Worm (Caenorhabditis elegans) whole organism, late embryonic: ENCODE measurements around the gene nhr-31.

ENCODE experiments used
- C08G9.2 ChIP-seq: sonication (generic microtip); optimal IDR thresholded peaks from 2 replicates; lab custom pipeline; 2016; ENCODE audit warnings: mild to moderate bottlenecking, missing genetic modification characterization, moderate library complexity, missing compliant biosample characterization
- C38D4.7 ChIP-seq: fragments of 200-800 bp; sonication (Bioruptor generic); optimal IDR thresholded peaks from 2 replicates; lab custom pipeline; 2018; ENCODE audit warnings: mild to moderate bottlenecking, missing genetic modification characterization, moderate library complexity, missing compliant biosample characterization
- T23F11.4 ChIP-seq: fragments of 200-800 bp; sonication (Bioruptor generic); optimal IDR thresholded peaks from 2 replicates; lab custom pipeline; 2018; ENCODE audit warnings: mild to moderate bottlenecking, missing genetic modification characterization, missing compliant biosample characterization
- ama-1 ChIP-seq: fragments of 150-350 bp; optimal IDR thresholded peaks from 2 replicates; lab custom pipeline; 2014
- ceh-18 ChIP-seq: sonication (generic microtip); optimal IDR thresholded peaks from 2 replicates; lab custom pipeline; 2016; ENCODE audit warnings: missing genetic modification characterization, missing compliant biosample characterization
- ceh-30 ChIP-seq: fragments of 150-350 bp; optimal IDR thresholded peaks from 2 replicates; lab custom pipeline; 2014; ENCODE audit warnings: missing biosample characterization, missing genetic modification characterization
- ceh-34 ChIP-seq: sonication (generic microtip); optimal IDR thresholded peaks from 2 replicates; lab custom pipeline; 2016; ENCODE audit warnings: mild to moderate bottlenecking, missing genetic modification characterization, missing compliant biosample characterization
- ceh-45 ChIP-seq: fragments of 200-800 bp; sonication (Bioruptor generic); IDR thresholded peaks from 2 replicates; pipeline ENCODE4 v1.3.6; 2022; ENCODE audit warnings: missing genetic modification reagents, missing genetic modification characterization, missing compliant biosample characterization
- ceh-6 ChIP-seq: fragments of 200-800 bp; sonication (Bioruptor generic); optimal IDR thresholded peaks from 2 replicates; lab custom pipeline; 2018; ENCODE audit warnings: mild to moderate bottlenecking, missing genetic modification characterization, missing compliant biosample characterization
- ceh-9 ChIP-seq: sonication (generic microtip); optimal IDR thresholded peaks from 2 replicates; lab custom pipeline; 2016; ENCODE audit warnings: mild to moderate bottlenecking, missing genetic modification characterization, inconsistent platforms, missing compliant biosample characterization
- dmd-4 ChIP-seq: sonication (generic microtip); optimal IDR thresholded peaks from 2 replicates; lab custom pipeline; 2016; ENCODE audit warnings: borderline replicate concordance, missing genetic modification characterization, missing compliant biosample characterization
- dve-1 ChIP-seq: sonication (generic microtip); optimal IDR thresholded peaks from 2 replicates; lab custom pipeline; 2017; ENCODE audit warnings: antibody characterized with exemption, mild to moderate bottlenecking, missing genetic modification characterization, missing compliant biosample characterization
- elt-2 ChIP-seq: sonication (generic microtip); optimal IDR thresholded peaks from 2 replicates; lab custom pipeline; 2016; ENCODE audit warnings: missing genetic modification reagents, missing genetic modification characterization, missing compliant biosample characterization
- elt-4 ChIP-seq: sonication (generic microtip); optimal IDR thresholded peaks from 2 replicates; lab custom pipeline; 2016; ENCODE audit warnings: missing genetic modification characterization, missing compliant biosample characterization
- ets-4 ChIP-seq: sonication (generic microtip); optimal IDR thresholded peaks from 2 replicates; lab custom pipeline; 2016; ENCODE audit warnings: missing genetic modification characterization, missing compliant biosample characterization
- fax-1 ChIP-seq: sonication (generic microtip); optimal IDR thresholded peaks from 2 replicates; lab custom pipeline; 2016; ENCODE audit warnings: missing genotype, missing genetic modification characterization, missing compliant biosample characterization
- fkh-6 ChIP-seq: sonication (generic microtip); optimal IDR thresholded peaks from 2 replicates; lab custom pipeline; 2016; ENCODE audit warnings: missing genetic modification characterization, missing compliant biosample characterization
- gmeb-2 ChIP-seq: sonication (generic microtip); optimal IDR thresholded peaks from 2 replicates; lab custom pipeline; 2016; ENCODE audit warnings: missing genetic modification characterization, inconsistent platforms, missing compliant biosample characterization
- hlh-15 ChIP-seq: sonication (generic microtip); optimal IDR thresholded peaks from 2 replicates; lab custom pipeline; 2016; ENCODE audit warnings: missing genetic modification characterization, missing compliant biosample characterization
- hlh-30 ChIP-seq: sonication (generic microtip); optimal IDR thresholded peaks from 2 replicates; lab custom pipeline; 2017; ENCODE audit warnings: antibody characterized with exemption, missing genetic modification characterization, missing compliant biosample characterization; ENCODE audit not compliant: insufficient read depth
- hlh-6 ChIP-seq: sonication (generic microtip); optimal IDR thresholded peaks from 2 replicates; lab custom pipeline; 2016; ENCODE audit warnings: missing genotype, missing genetic modification characterization, missing compliant biosample characterization
- lim-6 ChIP-seq: sonication (generic microtip); optimal IDR thresholded peaks from 2 replicates; lab custom pipeline; 2016; ENCODE audit warnings: missing genetic modification characterization, missing compliant biosample characterization
- lin-11 ChIP-seq: fragments of 200-800 bp; sonication (Bioruptor generic); optimal IDR thresholded peaks from 2 replicates; lab custom pipeline; 2018; ENCODE audit warnings: mild to moderate bottlenecking, missing genetic modification characterization, missing compliant biosample characterization
- madf-2 ChIP-seq: sonication (generic microtip); optimal IDR thresholded peaks from 2 replicates; lab custom pipeline; 2017; ENCODE audit warnings: missing genetic modification characterization, missing compliant biosample characterization
- nhr-232 ChIP-seq: sonication (generic microtip); optimal IDR thresholded peaks from 2 replicates; lab custom pipeline; 2016; ENCODE audit warnings: missing genetic modification characterization, missing compliant biosample characterization
- npax-4 ChIP-seq: sonication (generic microtip); optimal IDR thresholded peaks from 2 replicates; lab custom pipeline; 2016; ENCODE audit warnings: missing genetic modification characterization, missing compliant biosample characterization
- odd-2 ChIP-seq: sonication (generic microtip); optimal IDR thresholded peaks from 2 replicates; lab custom pipeline; 2017; ENCODE audit warnings: antibody characterized with exemption, mild to moderate bottlenecking, missing genetic modification characterization, missing compliant biosample characterization
- pag-3 ChIP-seq: sonication (generic microtip); optimal IDR thresholded peaks from 2 replicates; lab custom pipeline; 2016; ENCODE audit warnings: missing compliant biosample characterization, missing genetic modification characterization, borderline replicate concordance
- pax-1 ChIP-seq: fragments of 150-350 bp; optimal IDR thresholded peaks from 2 replicates; lab custom pipeline; 2014; ENCODE audit warnings: missing biosample characterization, missing genetic modification characterization
- pha-4 ChIP-seq: fragments of 150-350 bp; optimal IDR thresholded peaks from 2 replicates; lab custom pipeline; 2018; ENCODE audit warnings: missing biosample characterization, missing genetic modification reagents, missing genetic modification characterization
- pqm-1 ChIP-seq: sonication (generic microtip); optimal IDR thresholded peaks from 2 replicates; lab custom pipeline; 2016; ENCODE audit warnings: missing genetic modification characterization, missing compliant biosample characterization
- pros-1 ChIP-seq: fragments of 150-350 bp; optimal IDR thresholded peaks from 2 replicates; lab custom pipeline; 2014; ENCODE audit warnings: missing biosample characterization, missing genetic modification reagents, missing genetic modification characterization
- ref-2 ChIP-seq: sonication (generic microtip); optimal IDR thresholded peaks from 2 replicates; lab custom pipeline; 2016; ENCODE audit warnings: missing genetic modification characterization, missing compliant biosample characterization
- sox-4 ChIP-seq: sonication (generic microtip); optimal IDR thresholded peaks from 2 replicates; lab custom pipeline; 2017; ENCODE audit warnings: mild to moderate bottlenecking, missing genetic modification characterization, inconsistent platforms, missing compliant biosample characterization
- syd-9 ChIP-seq: sonication (generic microtip); optimal IDR thresholded peaks from 2 replicates; lab custom pipeline; 2016; ENCODE audit warnings: mild to moderate bottlenecking, missing genetic modification characterization, moderate library complexity, missing compliant biosample characterization
- tbx-7 ChIP-seq: sonication (generic microtip); optimal IDR thresholded peaks from 2 replicates; lab custom pipeline; 2016; ENCODE audit warnings: missing genotype, missing genetic modification characterization, missing compliant biosample characterization
- ttx-3 ChIP-seq: sonication (generic microtip); optimal IDR thresholded peaks from 2 replicates; lab custom pipeline; 2016; ENCODE audit warnings: missing genetic modification reagents, missing genetic modification characterization, missing compliant biosample characterization
- unc-55 ChIP-seq: sonication (generic microtip); optimal IDR thresholded peaks from 2 replicates; lab custom pipeline; 2017; ENCODE audit warnings: missing biosample characterization, missing genetic modification reagents, missing genetic modification characterization
- unc-86 ChIP-seq: sonication (generic microtip); optimal IDR thresholded peaks from 2 replicates; lab custom pipeline; 2016; ENCODE audit warnings: missing genetic modification characterization, missing compliant biosample characterization
- zip-5 ChIP-seq: sonication (generic microtip); optimal IDR thresholded peaks from 2 replicates; lab custom pipeline; 2016; ENCODE audit warnings: missing genetic modification characterization, missing compliant biosample characterization

nhr-31 gene

DNA sequence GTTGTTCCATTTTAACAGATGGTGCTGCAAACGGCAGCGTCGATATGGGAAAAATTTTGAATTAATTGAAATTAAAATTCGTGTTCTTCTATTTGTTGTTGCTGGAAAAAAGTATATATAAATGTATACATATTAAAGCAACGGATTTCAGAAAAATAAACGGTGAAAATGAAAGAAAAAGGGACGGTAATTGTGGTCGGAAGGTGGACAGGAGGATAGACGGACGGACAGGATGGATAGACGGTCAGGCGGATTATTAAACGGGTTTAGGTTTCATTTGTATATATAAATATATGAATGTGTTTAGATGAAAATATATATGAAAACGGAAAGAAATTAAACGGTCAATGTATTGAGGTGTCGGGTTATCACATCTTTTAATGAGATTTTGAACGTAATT, at the start of gene nhr-31:
Gene nhr-31, minus strand, starts transcription at position 101 of the 400 bp plus-strand sequence.
- TF ChIP-seq unc-86 (no peak), lin-11 (tag; lab: Kevin White, UChicago) (no peak), C08G9.2 (no peak), nhr-232 (no peak), ttx-3 (no peak), madf-2 (tag; lab: Kevin White, UChicago) (no peak), pag-3 (tag; lab: Kevin White, UChicago) (no peak), dmd-4 (tag; lab: Kevin White, UChicago) (no peak), syd-9 (tag; lab: Kevin White, UChicago) (no peak), dve-1 (no peak), gmeb-2 (no peak), ceh-18 (no peak), hlh-30 (tag; lab: Kevin White, UChicago) (no peak), ceh-34 (tag; lab: Kevin White, UChicago) (no peak), sox-4 (tag; lab: Kevin White, UChicago) (no peak), fax-1 (tag; lab: Kevin White, UChicago) (no peak), ceh-45 (GFP tag; lab: Robert Waterston, UW) (no peak), pros-1 (tag; lab: Kevin White, UChicago) (no peak), npax-4 (tag; lab: Kevin White, UChicago) (no peak), ceh-9 (tag; lab: Kevin White, UChicago) (no peak)

DNA sequence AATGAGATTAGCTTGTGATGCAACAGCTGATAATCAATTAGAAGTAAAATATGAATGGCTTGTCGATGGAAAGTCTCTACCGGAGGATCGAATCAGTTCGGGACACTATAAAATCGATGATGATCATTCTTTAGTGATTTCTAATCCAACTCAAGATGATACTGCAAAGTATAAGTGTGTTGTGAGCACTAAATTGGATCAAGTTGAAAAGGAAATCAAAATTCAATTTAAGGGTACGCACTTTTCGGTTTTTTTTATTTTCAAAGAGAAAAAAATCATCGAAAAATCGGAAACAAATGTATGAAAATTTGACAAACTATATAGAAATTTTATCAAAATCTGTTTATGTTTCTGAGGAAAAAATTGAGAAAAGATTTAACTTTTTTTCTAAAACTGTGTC, 47.2 kb upstream of the nhr-31 start:
- TF ChIP-seq pag-3 (tag; lab: Kevin White, UChicago) (no peak), C38D4.7 (no peak), zip-5 (tag; lab: Kevin White, UChicago) (no peak), fax-1 (tag; lab: Kevin White, UChicago) (no peak), odd-2 (tag; lab: Kevin White, UChicago) (no peak), ceh-6 (GFP tag; lab: Kevin White, UChicago) (no peak), lim-6 (tag; lab: Kevin White, UChicago) (no peak), ceh-34 (tag; lab: Kevin White, UChicago) (no peak), elt-2 (tag; lab: Kevin White, UChicago) (no peak), pha-4 (tag; lab: Kevin White, UChicago) (no peak), hlh-30 (tag; lab: Kevin White, UChicago) (no peak), madf-2 (tag; lab: Kevin White, UChicago) (no peak), hlh-15 (tag; lab: Kevin White, UChicago) (no peak), pqm-1 (tag; lab: Kevin White, UChicago) (no peak), hlh-6 (tag; lab: Kevin White, UChicago) (no peak)

DNA sequence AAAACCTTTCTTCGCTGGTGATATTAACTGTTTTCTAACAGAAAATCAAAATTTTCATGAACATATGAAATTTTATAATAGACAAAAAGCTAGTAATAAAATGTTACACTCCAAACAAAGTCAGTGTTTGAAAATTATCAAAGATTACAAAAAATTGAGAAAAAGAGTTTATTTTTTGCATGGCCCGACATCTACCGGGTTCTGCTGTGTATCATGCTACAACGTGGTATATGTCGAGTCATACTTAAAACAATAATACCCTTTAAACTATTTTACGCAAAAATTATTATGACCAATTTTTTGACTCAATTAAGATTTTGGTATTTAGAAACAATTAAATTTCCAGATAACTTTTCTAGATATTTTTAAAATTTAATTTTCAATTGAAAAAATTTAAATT, 46.2 kb upstream of the nhr-31 start:
- TF ChIP-seq ttx-3 (no peak), ceh-30 (no peak), hlh-15 (tag; lab: Kevin White, UChicago) (no peak), ref-2 (tag; lab: Kevin White, UChicago) (no peak), madf-2 (tag; lab: Kevin White, UChicago) (no peak), C08G9.2 (no peak), dmd-4 (tag; lab: Kevin White, UChicago) (no peak), tbx-7 (tag; lab: Kevin White, UChicago) (no peak), unc-55 (GFP tag; lab: Kevin White, UChicago) (no peak), ceh-45 (GFP tag; lab: Robert Waterston, UW) (no peak), ets-4 (tag; lab: Kevin White, UChicago) (no peak), odd-2 (tag; lab: Kevin White, UChicago) (no peak), ceh-6 (GFP tag; lab: Kevin White, UChicago) (no peak), fkh-6 (tag; lab: Kevin White, UChicago) (no peak), elt-4 (tag; lab: Kevin White, UChicago) (no peak), ama-1 (lab: Kevin White, UChicago) (no peak), T23F11.4 (GFP tag; lab: Kevin White, UChicago) (no peak), pax-1 (tag; lab: Kevin White, UChicago) (no peak)
